Worm (Caenorhabditis elegans): ENCODE data around the gene C49C8.5.

The C49C8.5 gene

ce11 chrIV:8614680-8615079 lies 38.8 kb downstream of the C49C8.5 start, which contains the start of gene cyp-33E3:
TSS of gene cyp-33E3 (plus strand) at chrIV:8614995.
- TF ChIP-seq flt-1 (GFP tag; IDR thresholded peaks at IDR 0.05) (no peak), T22C8.4 (GFP tag; IDR thresholded peaks at IDR 0.05) (no peak), med-1 (GFP tag; optimal IDR thresholded peaks at IDR 0.05; ENCODE audit: insufficient read depth) (no peak), klf-2 (GFP tag; conservative IDR thresholded peaks at IDR 0.05) (no peak), ztf-23 (GFP tag; IDR thresholded peaks at IDR 0.05) (no peak), tab-1 (GFP tag; IDR thresholded peaks at IDR 0.05) (no peak), ref-1 (GFP tag; conservative IDR thresholded peaks at IDR 0.05) (no peak)

- TF ChIP-seq ztf-29 (GFP tag; IDR thresholded peaks at IDR 0.05) (no peak), med-1 (GFP tag; optimal IDR thresholded peaks at IDR 0.05; ENCODE audit: insufficient read depth) (no peak), tab-1 (GFP tag; IDR thresholded peaks at IDR 0.05) (no peak), ref-1 (GFP tag; conservative IDR thresholded peaks at IDR 0.05) (no peak)
Observed at ce11 chrIV:8611886-8612542, 41.5 kb downstream of the C49C8.5 start, which contains the start of the genes F42A9.17 and cyp-33E2. TSS of gene F42A9.17 (minus strand) at chrIV:8611936. TSS of gene cyp-33E2 (plus strand) at chrIV:8612334.

ce11 chrIV:8608934-8609333 lies 44.5 kb downstream of the C49C8.5 start, which contains the start of gene F42A9.6:
TSS of gene F42A9.6 (plus strand) at chrIV:8609234.
- no peak for TF ChIP-seq ref-1 (GFP tag; conservative IDR thresholded peaks at IDR 0.05)
- TF ChIP-seq klf-2 (GFP tag; conservative IDR thresholded peaks at IDR 0.05): no peak
- no peak for TF ChIP-seq ztf-29 (GFP tag; IDR thresholded peaks at IDR 0.05)
- TF ChIP-seq T22C8.4 (GFP tag; IDR thresholded peaks at IDR 0.05): no peak

- TF ChIP-seq ztf-29 (GFP tag; IDR thresholded peaks at IDR 0.05): no peak
- no peak for TF ChIP-seq ztf-23 (GFP tag; IDR thresholded peaks at IDR 0.05)
Observed at ce11 chrIV:8608204-8608603, 45.3 kb downstream of the C49C8.5 start.

- TF ChIP-seq ztf-23 (GFP tag; IDR thresholded peaks at IDR 0.05) (no peak), med-1 (GFP tag; optimal IDR thresholded peaks at IDR 0.05; ENCODE audit: insufficient read depth) (no peak), ztf-29 (GFP tag; IDR thresholded peaks at IDR 0.05) (no peak), T22C8.4 (GFP tag; IDR thresholded peaks at IDR 0.05) (no peak), flt-1 (GFP tag; IDR thresholded peaks at IDR 0.05) (no peak), ref-1 (GFP tag; conservative IDR thresholded peaks at IDR 0.05) (no peak), tab-1 (GFP tag; IDR thresholded peaks at IDR 0.05) (no peak), klf-2 (GFP tag; conservative IDR thresholded peaks at IDR 0.05) (no peak), cog-1 (tag; optimal IDR thresholded peaks at IDR 0.05) (no peak)
Observed at ce11 chrIV:8605217-8605616, 48.2 kb downstream of the C49C8.5 start.

- TF ChIP-seq ztf-29 (GFP tag; IDR thresholded peaks at IDR 0.05): no peak
- no peak for TF ChIP-seq med-1 (GFP tag; optimal IDR thresholded peaks at IDR 0.05; ENCODE audit: insufficient read depth)
- no peak for TF ChIP-seq ztf-23 (GFP tag; IDR thresholded peaks at IDR 0.05)
- no peak for TF ChIP-seq klf-2 (GFP tag; conservative IDR thresholded peaks at IDR 0.05)
- TF ChIP-seq ref-1 (GFP tag; conservative IDR thresholded peaks at IDR 0.05): no peak
- no peak for TF ChIP-seq T22C8.4 (GFP tag; IDR thresholded peaks at IDR 0.05)
Observed at ce11 chrIV:8602877-8603276, 50.6 kb downstream of the C49C8.5 start, which contains the start of gene Y59H11AR.10. TSS of gene Y59H11AR.10 (plus strand) at chrIV:8603177.

- no peak for TF ChIP-seq cog-1 (tag; optimal IDR thresholded peaks at IDR 0.05)
- TF ChIP-seq T22C8.4 (GFP tag; IDR thresholded peaks at IDR 0.05): no peak
- TF ChIP-seq tab-1 (GFP tag; IDR thresholded peaks at IDR 0.05): no peak
- TF ChIP-seq ztf-23 (GFP tag; IDR thresholded peaks at IDR 0.05): no peak
- TF ChIP-seq flt-1 (GFP tag; IDR thresholded peaks at IDR 0.05): no peak
- no peak for TF ChIP-seq ref-1 (GFP tag; conservative IDR thresholded peaks at IDR 0.05)
- no peak for TF ChIP-seq klf-2 (GFP tag; conservative IDR thresholded peaks at IDR 0.05)
- TF ChIP-seq ztf-29 (GFP tag; IDR thresholded peaks at IDR 0.05): no peak
- TF ChIP-seq med-1 (GFP tag; optimal IDR thresholded peaks at IDR 0.05; ENCODE audit: insufficient read depth): no peak
Observed at ce11 chrIV:8600712-8601330, 52.6 kb downstream of the C49C8.5 start, which contains the start of gene Y59H11AR.4. TSS of gene Y59H11AR.4 (minus strand) at chrIV:8600762.

All from whole organism, midembryonic.